Fruit fly (Drosophila melanogaster) Kc167 (cell line): ENCODE data around the gene His3.3A.

Source experiments
- Sin3A ChIP-seq: fragments of >200 bp; optimal IDR thresholded peaks from 2 replicates; lab custom pipeline; 2018; ENCODE audit warnings: missing external identifiers
- h ChIP-seq: fragments of >200 bp; optimal IDR thresholded peaks from 3 replicates; lab custom pipeline; 2018; ENCODE audit warnings: missing external identifiers
- insv ChIP-seq: fragments of >200 bp; optimal IDR thresholded peaks from 3 replicates; lab custom pipeline; 2018; ENCODE audit warnings: missing external identifiers
- psq ChIP-seq: fragments of >200 bp; optimal IDR thresholded peaks from 2 replicates; lab custom pipeline; 2017; ENCODE audit warnings: missing external identifiers

- TF ChIP-seq insv (no peak), Sin3A (no peak), psq (lab: Kevin White, UChicago) (no peak), h (lab: Kevin White, UChicago) (no peak)
These were observed 5.7 kb downstream of the His3.3A start, which contains the start of gene qtc for dm6 chr2L:5060515-5060914.
